Fruit fly (Drosophila melanogaster) whole organism, embryonic: ENCODE data around the gene wrm2.

Experiments used
- Awh ChIP-seq: fragments of 200-800 bp; sonication (Bioruptor generic); IDR thresholded peaks from 2 replicates; pipeline ENCODE4, ENCODE4 v1.3.6; 2022; ENCODE audit warnings: missing biosample characterization, missing genetic modification characterization
- Blimp-1 ChIP-seq: fragments of 200-800 bp; sonication (Bioruptor generic); optimal IDR thresholded peaks from 3 replicates; lab custom pipeline; 2018; ENCODE audit warnings: missing biosample characterization, missing genetic modification characterization, mild to moderate bottlenecking, moderate library complexity, missing genetic modification reagents
- CG10209 ChIP-seq: fragments of 200-800 bp; sonication (Bioruptor generic); optimal IDR thresholded peaks from 3 replicates; lab custom pipeline; 2017; ENCODE audit warnings: missing biosample characterization, mild to moderate bottlenecking, missing genetic modification characterization, missing genetic modification reagents
- CG11093 ChIP-seq: fragments of 200-800 bp; sonication (Bioruptor generic); IDR thresholded peaks from 3 replicates; pipeline ENCODE4 v1.3.6; 2022; ENCODE audit warnings: missing biosample characterization, missing genetic modification characterization
- CG11247 ChIP-seq: fragments of 200-800 bp; sonication (Bioruptor generic); IDR thresholded peaks from 2 replicates; pipeline ENCODE4 v1.3.6; 2022; ENCODE audit warnings: missing biosample characterization, missing genetic modification characterization
- CG11456 ChIP-seq: fragments of 200-800 bp; sonication (Bioruptor generic); IDR thresholded peaks from 3 replicates; pipeline ENCODE4 v1.3.6; 2022; ENCODE audit warnings: missing biosample characterization, missing genetic modification characterization
- CG12104 ChIP-seq: fragments of 200-800 bp; sonication (Bioruptor generic); optimal IDR thresholded peaks from 3 replicates; lab custom pipeline; 2016; ENCODE audit warnings: missing biosample characterization, missing genetic modification characterization
- CG13624 ChIP-seq: fragments of 200-800 bp; sonication (Bioruptor generic); optimal IDR thresholded peaks from 2 replicates; lab custom pipeline; 2016; ENCODE audit warnings: missing biosample characterization, missing genetic modification characterization
- CG30403 ChIP-seq: fragments of 200-800 bp; sonication (Bioruptor generic); optimal IDR thresholded peaks from 3 replicates; lab custom pipeline; 2016; ENCODE audit warnings: missing biosample characterization, missing genetic modification characterization
- CG34224 ChIP-seq: fragments of 200-800 bp; sonication (Bioruptor generic); IDR thresholded peaks from 3 replicates; pipeline ENCODE4 v1.3.6; 2022; ENCODE audit warnings: missing biosample characterization, missing genetic modification characterization; ENCODE audit not compliant: partially characterized antibody
- CG6854 ChIP-seq: fragments of 200-800 bp; sonication (Bioruptor generic); optimal IDR thresholded peaks from 3 replicates; lab custom pipeline; 2017; ENCODE audit warnings: missing biosample characterization, mild to moderate bottlenecking, missing genetic modification characterization
- CG7271 ChIP-seq: fragments of 200-800 bp; sonication (Bioruptor generic); optimal IDR thresholded peaks from 2 replicates; lab custom pipeline; 2018; ENCODE audit warnings: missing biosample characterization, mild to moderate bottlenecking, missing genetic modification characterization, moderate library complexity
- CG8089 ChIP-seq: fragments of 200-800 bp; sonication (Bioruptor generic); optimal IDR thresholded peaks from 3 replicates; lab custom pipeline; 2016; ENCODE audit warnings: missing biosample characterization, missing genetic modification characterization
- CG8281 ChIP-seq: fragments of 200-800 bp; sonication (Bioruptor generic); optimal IDR thresholded peaks from 2 replicates; lab custom pipeline; 2018; ENCODE audit warnings: missing biosample characterization, mild to moderate bottlenecking, missing genetic modification characterization, moderate library complexity
- CTCF ChIP-seq: fragments of 200-800 bp; sonication (Bioruptor generic); optimal IDR thresholded peaks from 2 replicates; lab custom pipeline; 2017; ENCODE audit warnings: missing biosample characterization, mild to moderate bottlenecking, missing genetic modification characterization, moderate library complexity
- CrebB ChIP-seq: fragments of 200-800 bp; sonication (Bioruptor generic); optimal IDR thresholded peaks from 3 replicates; lab custom pipeline; 2018; ENCODE audit warnings: missing biosample characterization, mild to moderate bottlenecking, missing genetic modification characterization
- Dek ChIP-seq: fragments of 200-800 bp; sonication (Bioruptor generic); optimal IDR thresholded peaks from 3 replicates; lab custom pipeline; 2019; ENCODE audit warnings: missing biosample characterization, mild to moderate bottlenecking, missing genetic modification characterization, moderate library complexity
- Gug ChIP-seq: fragments of 200-800 bp; sonication (Bioruptor generic); IDR thresholded peaks from 4 replicates; pipeline ENCODE4 v1.3.6; 2022; ENCODE audit warnings: missing biosample characterization, missing genetic modification characterization
- HLH4C ChIP-seq: fragments of 200-800 bp; sonication (Bioruptor generic); IDR thresholded peaks from 3 replicates; pipeline ENCODE4 v1.3.6; 2022; ENCODE audit warnings: missing biosample characterization, missing genetic modification characterization; ENCODE audit not compliant: partially characterized antibody
- HmgZ ChIP-seq: fragments of 200-800 bp; sonication (Bioruptor generic); optimal IDR thresholded peaks from 2 replicates; lab custom pipeline; 2018; ENCODE audit warnings: missing biosample characterization, mild to moderate bottlenecking, missing genetic modification characterization
- Hmx ChIP-seq: fragments of 200-800 bp; sonication (Bioruptor generic); optimal IDR thresholded peaks from 2 replicates; lab custom pipeline; 2016; ENCODE audit warnings: missing biosample characterization, missing genetic modification characterization
- Hr3 ChIP-seq: fragments of 200-800 bp; sonication (Bioruptor generic); optimal IDR thresholded peaks from 3 replicates; lab custom pipeline; 2016; ENCODE audit warnings: missing biosample characterization, missing genetic modification characterization
- Kr ChIP-seq: fragments of 200-800 bp; sonication (Bioruptor generic); optimal IDR thresholded peaks from 2 replicates; lab custom pipeline; 2017; ENCODE audit warnings: missing biosample characterization, mild to moderate bottlenecking, missing genetic modification characterization
- Lim3 ChIP-seq: fragments of 200-800 bp; sonication (Bioruptor generic); IDR thresholded peaks from 2 replicates; pipeline ENCODE4 v1.3.6; 2022; ENCODE audit warnings: missing biosample characterization, missing genetic modification characterization
- Mrtf ChIP-seq: fragments of 200-800 bp; sonication (Bioruptor generic); IDR thresholded peaks from 3 replicates; pipeline ENCODE4 v1.3.6; 2022; ENCODE audit warnings: missing biosample characterization, missing genetic modification characterization
- NfI ChIP-seq: fragments of 200-800 bp; sonication (Bioruptor generic); optimal IDR thresholded peaks from 3 replicates; lab custom pipeline; 2018; ENCODE audit warnings: missing biosample characterization, mild to moderate bottlenecking, missing genetic modification characterization, moderate library complexity
- PHDP ChIP-seq: fragments of 200-800 bp; sonication (Bioruptor generic); optimal IDR thresholded peaks from 3 replicates; lab custom pipeline; 2018; ENCODE audit warnings: missing biosample characterization, mild to moderate bottlenecking, missing genetic modification characterization, moderate library complexity
- Spps ChIP-seq: fragments of 200-800 bp; sonication (Bioruptor generic); optimal IDR thresholded peaks from 2 replicates; lab custom pipeline; 2018; ENCODE audit warnings: missing biosample characterization, mild to moderate bottlenecking, missing genetic modification characterization
- Sry-β ChIP-seq: fragments of 200-800 bp; sonication (Bioruptor generic); optimal IDR thresholded peaks from 2 replicates; lab custom pipeline; 2018; ENCODE audit warnings: missing biosample characterization, mild to moderate bottlenecking, missing genetic modification characterization, moderate library complexity
- Ssrp ChIP-seq: fragments of 200-800 bp; sonication (Bioruptor generic); optimal IDR thresholded peaks from 2 replicates; lab custom pipeline; 2018; ENCODE audit warnings: missing biosample characterization, mild to moderate bottlenecking, missing genetic modification characterization, moderate library complexity
- YL-1 ChIP-seq: fragments of 200-800 bp; sonication (Bioruptor generic); optimal IDR thresholded peaks from 3 replicates; lab custom pipeline; 2017; ENCODE audit warnings: missing biosample characterization, mild to moderate bottlenecking, missing genetic modification characterization
- aop ChIP-seq: fragments of 200-800 bp; sonication (Bioruptor generic); IDR thresholded peaks from 2 replicates; pipeline ENCODE4 v1.3.6; 2022; ENCODE audit warnings: missing biosample characterization, missing genetic modification characterization
- ap ChIP-seq: fragments of 200-800 bp; sonication (Bioruptor generic); IDR thresholded peaks from 2 replicates; pipeline ENCODE4 v1.3.6; 2022; ENCODE audit warnings: missing biosample characterization, missing genetic modification characterization
- corto ChIP-seq: fragments of 200-800 bp; sonication (Bioruptor generic); optimal IDR thresholded peaks from 2 replicates; lab custom pipeline; 2016; ENCODE audit warnings: missing biosample characterization, mild to moderate bottlenecking, missing genetic modification characterization, moderate library complexity
- crol ChIP-seq: fragments of 200-800 bp; sonication (Bioruptor generic); IDR thresholded peaks from 2 replicates; pipeline ENCODE4 v1.3.6; 2022; ENCODE audit warnings: missing biosample characterization, missing genetic modification characterization
- dan ChIP-seq: fragments of 200-800 bp; sonication (Bioruptor generic); IDR thresholded peaks from 2 replicates; pipeline ENCODE4 v1.3.6; 2022; ENCODE audit warnings: missing biosample characterization, missing genetic modification characterization
- danr ChIP-seq: fragments of 200-800 bp; sonication (Bioruptor generic); IDR thresholded peaks from 2 replicates; pipeline ENCODE4 v1.3.6; 2022; ENCODE audit warnings: missing biosample characterization, missing genetic modification characterization
- emc ChIP-seq: fragments of 200-800 bp; sonication (Bioruptor generic); optimal IDR thresholded peaks from 2 replicates; lab custom pipeline; 2016; ENCODE audit warnings: missing biosample characterization, missing genetic modification characterization
- exex ChIP-seq: fragments of 200-800 bp; sonication (Bioruptor generic); optimal IDR thresholded peaks from 4 replicates; lab custom pipeline; 2018; ENCODE audit warnings: missing biosample characterization, mild to moderate bottlenecking, missing genetic modification characterization, moderate library complexity
- fru ChIP-seq: fragments of >200 bp; optimal IDR thresholded peaks from 2 replicates; lab custom pipeline; 2017
- gsb-n ChIP-seq: fragments of 200-800 bp; sonication (Bioruptor generic); optimal IDR thresholded peaks from 3 replicates; lab custom pipeline; 2018; ENCODE audit warnings: missing biosample characterization, mild to moderate bottlenecking, missing genetic modification characterization
- jumu ChIP-seq: fragments of 200-800 bp; sonication (Bioruptor generic); optimal IDR thresholded peaks from 3 replicates; lab custom pipeline; 2016; ENCODE audit warnings: missing biosample characterization, missing genetic modification characterization
- odd ChIP-seq: fragments of 200-800 bp; sonication (Bioruptor generic); optimal IDR thresholded peaks from 2 replicates; lab custom pipeline; 2017; ENCODE audit warnings: missing biosample characterization, mild to moderate bottlenecking, missing genetic modification characterization
- org-1 ChIP-seq: fragments of 200-800 bp; sonication (Bioruptor generic); optimal IDR thresholded peaks from 2 replicates; lab custom pipeline; 2017; ENCODE audit warnings: missing biosample characterization, missing genetic modification characterization
- psq ChIP-seq: fragments of 200-800 bp; sonication (Bioruptor generic); optimal IDR thresholded peaks from 2 replicates; lab custom pipeline; 2017; ENCODE audit warnings: missing biosample characterization, missing genetic modification characterization
- scrt ChIP-seq: fragments of 200-800 bp; sonication (Bioruptor generic); optimal IDR thresholded peaks from 2 replicates; lab custom pipeline; 2018; ENCODE audit warnings: missing biosample characterization, mild to moderate bottlenecking, missing genetic modification characterization, moderate library complexity
- slp2 ChIP-seq: fragments of 200-800 bp; sonication (Bioruptor generic); optimal IDR thresholded peaks from 2 replicates; lab custom pipeline; 2016; ENCODE audit warnings: missing biosample characterization, missing genetic modification characterization
- tgo ChIP-seq: fragments of 200-800 bp; sonication (Bioruptor generic); IDR thresholded peaks from 3 replicates; pipeline ENCODE4 v1.3.6; 2022; ENCODE audit warnings: missing biosample characterization, missing genetic modification characterization
- tna ChIP-seq: fragments of 200-800 bp; sonication (Bioruptor generic); IDR thresholded peaks from 2 replicates; pipeline ENCODE4 v1.3.6; 2022; ENCODE audit warnings: missing biosample characterization, missing genetic modification characterization; ENCODE audit not compliant: partially characterized antibody
- yki ChIP-seq: fragments of >200 bp; optimal IDR thresholded peaks from 3 replicates; lab custom pipeline; 2018
- zen2 ChIP-seq: fragments of 200-800 bp; sonication (Bioruptor generic); IDR thresholded peaks from 3 replicates; pipeline ENCODE4 v1.3.6; 2022; ENCODE audit warnings: missing biosample characterization, missing genetic modification characterization; ENCODE audit not compliant: partially characterized antibody

The wrm2 gene

dm6 chr3L:7381359-7381976 is 46.4 kb upstream of the wrm2 start, which contains the start of the genes SMSr and smid (continued):
- TF ChIP-seq CG6854 (GFP tag; lab: Kevin White, UChicago) = no peak
- TF ChIP-seq CG13624 (GFP tag; lab: Kevin White, UChicago) = peak; percentile 43
- no peak for TF ChIP-seq Awh (GFP tag; lab: Robert Waterston, UW)
- peak; percentile 44 for TF ChIP-seq tna
- TF ChIP-seq CG30403 (GFP tag; lab: Kevin White, UChicago) = peak; percentile 79
- peak; percentile 18; the same call in 1 of the 4 replicates for TF ChIP-seq Gug
- no peak for TF ChIP-seq odd (GFP tag; lab: Kevin White, UChicago)
- TF ChIP-seq Mrtf (GFP tag; lab: Robert Waterston, UW) = no peak
- TF ChIP-seq yki (lab: Kevin White, UChicago) = no peak
- peak; percentile 42; the same call in 2 of the 3 replicates for TF ChIP-seq tgo (GFP tag; lab: Robert Waterston, UW)
- no peak for TF ChIP-seq exex (tag; lab: Kevin White, UChicago)
- 0 out of 3 replicates have a peak, but pooled peaks have one; percentile 25 for TF ChIP-seq CG11093
- peak; percentile 65 for TF ChIP-seq gsb-n (tag; lab: Kevin White, UChicago)
- peak; percentile 52 for TF ChIP-seq CTCF (GFP tag; lab: Kevin White, UChicago)
- no peak for TF ChIP-seq CG12104 (GFP tag; lab: Kevin White, UChicago)
- TF ChIP-seq CG7271 (tag; lab: Kevin White, UChicago) = peak; percentile 9
- peak; percentile 48 for TF ChIP-seq Dek (tag; lab: Kevin White, UChicago)
- TF ChIP-seq CrebB = peak; percentile 2
- no peak for TF ChIP-seq aop (GFP tag; lab: Robert Waterston, UW)
- TF ChIP-seq HmgZ = peak; percentile 52
- TF ChIP-seq zen2 (GFP tag; lab: Robert Waterston, UW) = peak; percentile 53; the same call in 2 of the 3 replicates
- TF ChIP-seq Blimp-1 (GFP tag; lab: Kevin White, UChicago) = no peak
- peak; percentile 34 for TF ChIP-seq corto
- peak; percentile 25 for TF ChIP-seq Sry-β (GFP tag; lab: Kevin White, UChicago)
- peak; percentile 4 for TF ChIP-seq org-1 (GFP tag; lab: Kevin White, UChicago)
- TF ChIP-seq CG11456 (GFP tag; lab: Robert Waterston, UW) = no peak
- no peak for TF ChIP-seq fru (lab: Kevin White, UChicago)
- peak; percentile 60 for TF ChIP-seq PHDP (tag; lab: Kevin White, UChicago)
- peak; percentile 47 for TF ChIP-seq CG8089 (GFP tag; lab: Kevin White, UChicago)
- TF ChIP-seq psq = no peak
- TF ChIP-seq Ssrp (tag; lab: Kevin White, UChicago) = peak; percentile 59
- TF ChIP-seq jumu (GFP tag; lab: Kevin White, UChicago) = peak; percentile 51
- peak; percentile 55 for TF ChIP-seq Hr3 (GFP tag; lab: Kevin White, UChicago)
- peak; percentile 58 for TF ChIP-seq NfI (GFP tag; lab: Kevin White, UChicago)
- no peak for TF ChIP-seq CG8281
- peak; percentile 78 for TF ChIP-seq YL-1
- no peak for TF ChIP-seq Kr (GFP tag; lab: Kevin White, UChicago)
- TF ChIP-seq CG11247 (GFP tag; lab: Robert Waterston, UW) = 0 out of 2 replicates have a peak, but pooled peaks have one; percentile 7
- TF ChIP-seq slp2 = peak; percentile 42
- TF ChIP-seq HLH4C (GFP tag; lab: Robert Waterston, UW) = peak; percentile 88
- peak; percentile 50; the same call in 1 of the 2 replicates for TF ChIP-seq danr (GFP tag; lab: Robert Waterston, UW)
- TF ChIP-seq crol (GFP tag; lab: Robert Waterston, UW) = no peak
- no peak for TF ChIP-seq Lim3 (GFP tag; lab: Robert Waterston, UW)
- TF ChIP-seq Spps (tag; lab: Kevin White, UChicago) = peak; percentile 8
- no peak for TF ChIP-seq dan (GFP tag; lab: Robert Waterston, UW)
- TF ChIP-seq emc = no peak
- TF ChIP-seq CG34224 (GFP tag; lab: Robert Waterston, UW) = peak; percentile 71
- no peak for TF ChIP-seq Hmx (GFP tag; lab: Kevin White, UChicago)
- TF ChIP-seq scrt (GFP tag; lab: Kevin White, UChicago) = peak; percentile 55
- TF ChIP-seq ap = no peak
- peak; percentile 53 for TF ChIP-seq CG10209 (GFP tag; lab: Kevin White, UChicago)
